Fruit fly (Drosophila melanogaster) whole organism, adult: ENCODE results near the gene Liprin-alpha.

Experiments used
- CG11617 ChIP-seq: fragments of 200-800 bp; sonication (Bioruptor generic); optimal IDR thresholded peaks from 2 replicates; lab custom pipeline; 2017; ENCODE audit warnings: mild to moderate bottlenecking, missing biosample characterization, missing genetic modification reagents, missing genetic modification characterization
- CG12768 ChIP-seq: fragments of 200-800 bp; sonication (Bioruptor generic); optimal IDR thresholded peaks from 2 replicates; lab custom pipeline; 2017; ENCODE audit warnings: missing biosample characterization, missing genetic modification characterization, mild to moderate bottlenecking, moderate library complexity, missing genetic modification reagents
- CG14711 ChIP-seq: fragments of 200-800 bp; sonication (Bioruptor generic); optimal IDR thresholded peaks from 2 replicates; lab custom pipeline; 2018; ENCODE audit warnings: missing biosample characterization, mild to moderate bottlenecking, missing genetic modification characterization, moderate library complexity
- CG1620 ChIP-seq: fragments of 200-800 bp; sonication (Bioruptor generic); optimal IDR thresholded peaks from 2 replicates; lab custom pipeline; 2016; ENCODE audit warnings: missing biosample characterization, missing genetic modification characterization
- CG33017 ChIP-seq: fragments of 200-800 bp; sonication (Bioruptor generic); optimal IDR thresholded peaks from 2 replicates; lab custom pipeline; 2018; ENCODE audit warnings: missing biosample characterization, mild to moderate bottlenecking, missing genetic modification characterization, moderate library complexity
- CG5204 ChIP-seq: fragments of 200-800 bp; sonication (Bioruptor generic); optimal IDR thresholded peaks from 2 replicates; lab custom pipeline; 2016; ENCODE audit warnings: missing biosample characterization, missing genetic modification characterization
- CG7045 ChIP-seq: fragments of 200-800 bp; sonication (Bioruptor generic); optimal IDR thresholded peaks from 2 replicates; lab custom pipeline; 2017; ENCODE audit warnings: missing biosample characterization, mild to moderate bottlenecking, missing genetic modification characterization
- CG7101 ChIP-seq: fragments of 200-800 bp; sonication (Bioruptor generic); optimal IDR thresholded peaks from 2 replicates; lab custom pipeline; 2018; ENCODE audit warnings: missing biosample characterization, mild to moderate bottlenecking, missing genetic modification characterization, moderate library complexity
- Clk ChIP-seq: fragments of 200-800 bp; sonication (Bioruptor generic); optimal IDR thresholded peaks from 2 replicates; lab custom pipeline; 2017; ENCODE audit warnings: missing biosample characterization, missing genetic modification characterization
- Crg-1 ChIP-seq: fragments of 200-800 bp; sonication (Bioruptor generic); optimal IDR thresholded peaks from 2 replicates; lab custom pipeline; 2016; ENCODE audit warnings: missing biosample characterization, missing genetic modification characterization
- Hr96 ChIP-seq: fragments of 200-800 bp; sonication (Bioruptor generic); optimal IDR thresholded peaks from 2 replicates; lab custom pipeline; 2016; ENCODE audit warnings: missing biosample characterization, missing genetic modification characterization
- Mnt ChIP-seq: fragments of 200-800 bp; sonication (Bioruptor generic); optimal IDR thresholded peaks from 2 replicates; lab custom pipeline; 2016; ENCODE audit warnings: missing biosample characterization, mild to moderate bottlenecking, missing genetic modification characterization
- bab1 ChIP-seq: fragments of 200-800 bp; sonication (Bioruptor generic); optimal IDR thresholded peaks from 3 replicates; lab custom pipeline; 2019; ENCODE audit warnings: missing biosample characterization, mild to moderate bottlenecking, missing genetic modification characterization, moderate library complexity
- cic ChIP-seq: fragments of 200-800 bp; sonication (Bioruptor generic); optimal IDR thresholded peaks from 2 replicates; lab custom pipeline; 2017; ENCODE audit warnings: missing biosample characterization, mild to moderate bottlenecking, missing genetic modification characterization, moderate library complexity
- cnc ChIP-seq, 2 experiments: fragments of >200 bp; optimal IDR thresholded peaks; 2 replicates each; lab custom pipeline; 2017
- kay ChIP-seq: fragments of 200-800 bp; sonication (Bioruptor generic); peaks from one replicate; lab custom pipeline; 2016; ENCODE audit warnings: missing biosample characterization, missing genetic modification characterization, borderline replicate concordance
- ovo ChIP-seq: fragments of 200-800 bp; sonication (Bioruptor generic); optimal IDR thresholded peaks from 2 replicates; lab custom pipeline; 2016; ENCODE audit warnings: missing biosample characterization, missing genetic modification characterization
- pad ChIP-seq: fragments of 200-800 bp; sonication (Bioruptor generic); optimal IDR thresholded peaks from 3 replicates; lab custom pipeline; 2017; ENCODE audit warnings: missing biosample characterization, missing genetic modification characterization, mild to moderate bottlenecking, moderate library complexity, missing genetic modification reagents
- tj ChIP-seq: fragments of 200-800 bp; sonication (Bioruptor generic); optimal IDR thresholded peaks from 3 replicates; lab custom pipeline; 2017; ENCODE audit warnings: missing biosample characterization, mild to moderate bottlenecking, missing genetic modification characterization, moderate library complexity
- toe ChIP-seq: fragments of 200-800 bp; sonication (Bioruptor generic); optimal IDR thresholded peaks from 2 replicates; lab custom pipeline; 2016; ENCODE audit warnings: missing biosample characterization, missing genetic modification characterization

The Liprin-alpha gene

DNA sequence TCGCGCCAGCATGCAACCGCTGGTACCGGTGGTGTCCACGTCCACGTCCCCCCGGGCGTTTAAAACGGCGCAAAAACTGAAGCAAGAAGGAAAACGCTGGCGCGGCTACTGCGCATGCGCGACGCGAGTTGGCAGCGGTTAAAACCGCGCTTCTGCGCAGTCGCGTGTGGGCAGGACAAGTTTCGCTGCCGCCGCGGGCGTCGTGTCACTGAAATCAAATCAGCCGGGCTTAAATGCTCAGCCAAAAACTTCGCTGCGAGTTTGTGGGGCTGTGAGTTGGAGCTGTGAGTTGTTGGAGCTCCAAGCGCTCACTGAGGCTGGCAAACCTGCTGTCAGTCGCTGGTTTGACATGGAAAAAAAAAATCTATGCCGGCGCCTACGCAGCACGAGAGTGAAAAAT lies 18.6 kb upstream of the Liprin-alpha start:
- TF ChIP-seq Mnt (GFP tag; lab: Kevin White, UChicago) (no peak), kay (GFP tag; lab: Kevin White, UChicago) (no peak), CG7045 (GFP tag; lab: Kevin White, UChicago) (no peak)

DNA sequence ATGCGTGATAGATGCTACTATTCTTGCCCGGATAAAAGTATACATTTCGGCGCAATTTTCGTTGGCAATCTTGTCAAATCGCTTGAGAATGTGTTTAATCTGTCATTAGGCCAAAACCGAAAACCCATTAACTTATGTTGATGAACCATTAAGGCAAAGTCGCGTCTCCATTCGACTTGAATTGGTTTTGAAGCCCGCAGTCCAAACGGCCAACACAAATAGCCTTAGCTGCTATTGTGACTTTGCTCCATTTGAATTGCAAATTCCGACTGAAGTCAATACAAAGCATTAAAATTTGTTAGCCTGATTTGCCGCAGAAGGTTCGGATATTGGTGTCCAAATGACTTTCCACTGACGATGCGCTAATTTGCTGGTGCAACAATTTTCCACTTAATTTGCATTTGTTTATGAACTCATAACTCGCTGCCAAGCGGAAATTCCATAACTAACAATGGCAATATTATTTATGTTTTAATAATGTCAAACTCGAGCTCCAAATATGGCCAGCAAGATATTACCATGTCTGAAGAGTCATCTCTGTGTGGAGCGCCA lies 17.3 kb upstream of the Liprin-alpha start:
- no peak for TF ChIP-seq kay (GFP tag; lab: Kevin White, UChicago)
- no peak for TF ChIP-seq CG12768
- TF ChIP-seq CG5204 (GFP tag; lab: Kevin White, UChicago) = no peak
- TF ChIP-seq CG7045 (GFP tag; lab: Kevin White, UChicago) = no peak
- TF ChIP-seq toe (GFP tag; lab: Kevin White, UChicago) = no peak
- TF ChIP-seq bab1 (GFP tag; lab: Kevin White, UChicago) = no peak
- no peak for TF ChIP-seq Clk
- no peak for TF ChIP-seq ovo (GFP tag; lab: Kevin White, UChicago)
- no peak for TF ChIP-seq CG33017
- TF ChIP-seq tj (GFP tag; lab: Kevin White, UChicago) = no peak
- TF ChIP-seq cic = no peak
- no peak for TF ChIP-seq Hr96 (GFP tag; lab: Kevin White, UChicago)
- no peak for TF ChIP-seq cnc (optimal IDR thresholded peaks at IDR 0.05; lab: Kevin White, UChicago)
- no peak for TF ChIP-seq Mnt (GFP tag; lab: Kevin White, UChicago)
- TF ChIP-seq CG14711 (tag; lab: Kevin White, UChicago) = no peak
- TF ChIP-seq Crg-1 (GFP tag; lab: Kevin White, UChicago) = no peak

DNA sequence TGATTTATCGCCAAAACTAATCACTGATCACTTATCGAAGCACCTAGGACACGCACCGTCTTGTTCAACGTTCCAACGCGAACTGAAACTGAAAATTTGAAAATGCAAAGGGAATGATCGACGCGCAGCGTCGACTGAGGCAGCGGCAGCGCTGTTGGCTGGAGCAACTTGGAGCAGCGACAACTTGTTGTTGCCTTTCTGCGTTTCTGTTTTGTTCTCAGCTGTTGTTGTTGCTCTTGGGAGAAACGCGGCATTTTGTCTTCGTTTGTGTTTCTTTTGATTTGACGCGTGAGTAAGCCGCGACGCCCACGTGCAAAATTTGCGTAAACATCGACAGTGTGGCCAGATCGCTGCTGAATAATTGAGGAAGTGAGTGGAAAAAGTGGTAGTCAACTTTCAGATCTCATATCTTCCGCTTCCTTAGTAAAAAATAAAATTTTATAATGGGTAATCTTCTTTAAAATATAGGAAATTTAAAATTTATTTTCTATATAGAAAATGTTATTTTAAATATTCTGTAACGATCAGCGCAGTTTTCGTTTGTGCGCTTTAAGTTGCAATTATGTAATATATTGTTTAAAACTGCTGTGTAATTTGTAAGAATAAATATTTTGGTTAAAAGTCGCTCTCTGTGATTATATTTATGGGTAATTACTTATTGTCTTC lies 14.6 kb upstream of the Liprin-alpha start, which contains the start of gene Tsp:
Tsp (minus strand) TSS at position 90 of the 666 bp plus-strand sequence.
- TF ChIP-seq Mnt (GFP tag; lab: Kevin White, UChicago) = peak; percentile 33
- TF ChIP-seq cnc (optimal IDR thresholded peaks at IDR 0.05; lab: Kevin White, UChicago) = no peak

DNA sequence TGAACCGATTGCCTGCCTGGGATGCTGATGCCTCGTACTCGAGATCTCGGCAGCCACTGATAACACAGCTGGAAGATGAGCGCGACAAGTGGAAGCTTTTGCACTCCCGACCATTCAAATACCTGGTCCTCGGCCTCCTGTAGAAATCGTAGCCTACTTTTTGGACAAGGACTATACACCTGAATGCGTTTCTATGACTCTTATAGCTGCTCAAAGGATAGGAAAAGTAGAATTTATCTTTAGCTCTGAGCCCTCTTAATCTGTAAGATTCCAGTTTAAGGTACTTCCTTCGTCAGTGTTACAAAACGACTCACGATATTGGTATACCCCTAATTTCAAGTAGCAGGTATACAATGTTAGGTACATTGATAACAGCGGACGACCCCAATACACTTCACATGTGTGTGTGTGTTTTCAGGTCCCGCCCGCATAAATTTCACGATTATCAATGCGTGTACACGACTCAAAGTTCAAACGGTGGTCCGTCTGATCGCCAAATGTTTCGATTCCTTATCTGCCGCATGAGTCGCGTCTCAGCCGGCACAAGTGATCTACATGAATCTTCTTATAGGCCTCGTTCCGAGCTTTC lies 7.4 kb upstream of the Liprin-alpha start, which contains the start of gene AkhR:
AkhR (minus strand) TSS at position 5 of the 589 bp plus-strand sequence.
- TF ChIP-seq bab1 (GFP tag; lab: Kevin White, UChicago) (no peak), CG14711 (tag; lab: Kevin White, UChicago) (no peak), CG7101 (tag; lab: Kevin White, UChicago) (no peak), CG12768 (no peak), CG7045 (GFP tag; lab: Kevin White, UChicago) (no peak)

DNA sequence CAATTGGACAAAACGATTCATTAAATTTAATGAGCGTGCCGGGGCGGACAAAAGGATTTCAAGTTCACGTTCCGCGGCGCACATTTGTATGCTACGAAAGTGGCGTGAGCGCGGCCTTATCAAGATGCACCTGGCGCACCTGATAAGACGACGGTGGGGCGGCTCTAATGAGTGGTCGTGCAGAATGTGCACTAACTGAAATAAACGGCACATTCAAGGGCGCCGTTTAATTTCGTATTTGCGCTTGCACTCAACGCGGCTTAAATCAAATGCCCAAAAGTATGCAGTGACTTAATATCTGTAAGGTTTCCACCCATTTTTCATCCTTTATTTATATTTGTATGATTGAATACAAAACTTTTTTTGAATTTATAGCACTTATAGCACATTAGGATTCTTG lies 6.8 kb upstream of the Liprin-alpha start:
- TF ChIP-seq Crg-1 (GFP tag; lab: Kevin White, UChicago) = no peak
- no peak for TF ChIP-seq CG11617
- no peak for TF ChIP-seq CG1620 (GFP tag; lab: Kevin White, UChicago)
- TF ChIP-seq CG7101 (tag; lab: Kevin White, UChicago) = no peak
- TF ChIP-seq tj (GFP tag; lab: Kevin White, UChicago) = no peak

DNA sequence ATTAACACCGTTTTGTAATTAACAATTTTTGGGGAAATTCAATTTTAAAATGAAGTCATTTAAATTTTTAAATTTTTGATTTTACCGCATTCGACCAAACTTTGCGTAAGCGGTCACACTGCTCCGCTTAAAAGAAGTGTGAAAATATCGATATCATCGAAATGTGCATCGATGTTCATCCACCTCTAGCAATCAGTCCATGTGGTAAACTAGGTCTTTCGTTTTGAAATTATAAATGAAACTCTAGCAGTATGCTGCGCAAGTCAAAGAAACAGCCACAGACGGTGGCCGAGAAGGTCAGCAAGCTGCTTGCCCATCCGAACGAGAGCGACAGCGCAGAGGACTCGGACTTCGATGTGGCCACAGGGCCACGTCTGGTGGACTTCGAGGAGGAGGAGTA lies 6.2 kb upstream of the Liprin-alpha start, which contains the start of gene Aatf:
Aatf (plus strand) TSS at position 166 of the 400 bp plus-strand sequence.
- peak; percentile 89 for TF ChIP-seq Mnt (GFP tag; lab: Kevin White, UChicago)
- TF ChIP-seq ovo (GFP tag; lab: Kevin White, UChicago) = no peak
- no peak for TF ChIP-seq pad (GFP tag; lab: Kevin White, UChicago)

DNA sequence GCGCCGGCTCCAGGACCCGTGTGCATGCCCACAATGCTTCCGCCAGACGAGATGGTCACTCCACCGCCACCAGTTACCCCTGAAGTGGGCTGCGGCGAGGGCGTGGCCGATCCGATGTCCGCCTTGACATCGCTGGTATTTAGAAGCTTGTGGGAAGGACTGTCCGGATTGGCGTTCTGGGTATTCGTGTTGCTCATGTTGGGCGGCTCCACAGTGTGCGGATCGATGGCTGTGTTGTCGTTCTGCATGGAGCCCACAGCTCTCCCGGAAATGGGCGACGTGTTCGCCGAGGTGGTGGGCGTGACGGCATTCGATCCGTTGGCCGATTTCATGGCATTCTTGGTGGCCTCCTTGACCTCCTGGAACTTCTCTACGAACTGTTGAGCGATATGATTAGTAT lies 2.0 kb upstream of the Liprin-alpha start:
- TF ChIP-seq CG7045 (GFP tag; lab: Kevin White, UChicago) (no peak), CG1620 (GFP tag; lab: Kevin White, UChicago) (no peak), pad (GFP tag; lab: Kevin White, UChicago) (no peak), Mnt (GFP tag; lab: Kevin White, UChicago) (no peak), CG7101 (tag; lab: Kevin White, UChicago) (no peak), toe (GFP tag; lab: Kevin White, UChicago) (no peak), Hr96 (GFP tag; lab: Kevin White, UChicago) (no peak), Crg-1 (GFP tag; lab: Kevin White, UChicago) (no peak), CG11617 (no peak), tj (GFP tag; lab: Kevin White, UChicago) (no peak), cic (no peak), bab1 (GFP tag; lab: Kevin White, UChicago) (no peak), kay (GFP tag; lab: Kevin White, UChicago) (no peak), cnc (optimal IDR thresholded peaks at IDR 0.05; lab: Kevin White, UChicago) (no peak), CG14711 (tag; lab: Kevin White, UChicago) (no peak)
